Worm (Caenorhabditis elegans): ENCODE measurements around the gene scl-2.

DNA sequence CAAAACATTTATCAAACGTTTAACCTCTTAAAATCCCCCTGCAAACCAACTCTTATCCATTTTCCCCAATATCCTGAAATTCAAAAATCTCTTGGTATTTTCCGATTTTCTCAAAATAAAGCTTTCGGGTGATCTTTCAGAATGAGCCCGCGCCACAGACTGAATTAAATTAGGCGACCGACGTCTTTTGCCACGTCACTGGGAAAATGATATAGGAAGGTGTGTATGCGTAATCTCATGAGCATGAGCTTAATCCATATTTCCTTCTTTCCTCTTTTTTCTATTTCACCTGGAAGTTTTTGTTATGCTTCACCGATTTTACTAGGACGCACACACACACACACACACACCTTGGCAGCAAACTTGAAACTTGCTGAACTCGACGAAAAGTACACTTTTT lies 36.5 kb upstream of the scl-2 start:
- no peak for TF ChIP-seq zim-3 (tag; optimal IDR thresholded peaks at IDR 0.05)
- TF ChIP-seq lin-26 (GFP tag; IDR thresholded peaks at IDR 0.05): no peak
